Fruit fly (Drosophila melanogaster) whole organism, wandering third instar larva: ENCODE measurements around the gene AGO2.

Experiments
- HLH106 ChIP-seq: fragments of 200-800 bp; optimal IDR thresholded peaks from 3 replicates; lab custom pipeline; 2019; ENCODE audit warnings: missing biosample characterization, mild to moderate bottlenecking, missing genetic modification characterization, moderate library complexity
- Hr78 ChIP-seq: fragments of >200 bp; optimal IDR thresholded peaks from 2 replicates; lab custom pipeline; 2017; ENCODE audit warnings: missing biosample characterization, missing genetic modification characterization
- Jra ChIP-seq: sonication (Bioruptor generic); optimal IDR thresholded peaks from 2 replicates; lab custom pipeline; 2016; ENCODE audit warnings: missing biosample characterization, missing genetic modification characterization
- lola ChIP-seq: fragments of >200 bp; optimal IDR thresholded peaks from 2 replicates; lab custom pipeline; 2017; ENCODE audit warnings: missing biosample characterization, missing genetic modification characterization
- psq ChIP-seq: fragments of 200-800 bp; sonication (Bioruptor generic); optimal IDR thresholded peaks from 3 replicates; lab custom pipeline; 2017; ENCODE audit warnings: missing biosample characterization, mild to moderate bottlenecking, missing genetic modification characterization, moderate library complexity

- no peak for TF ChIP-seq HLH106
- no peak for TF ChIP-seq psq (GFP tag; lab: Kevin White, UChicago)
- TF ChIP-seq Jra: no peak
- TF ChIP-seq Hr78 (GFP tag; lab: Kevin White, UChicago): no peak
- TF ChIP-seq lola (GFP tag; lab: Kevin White, UChicago): no peak
Observed at dm6 chr3L:15527416-15527815, 26.5 kb upstream of the AGO2 start, which contains the start of gene CG42729.
